Fruit fly (Drosophila melanogaster): ENCODE data around the gene CG11360.
A peak's percentile ranks its signal among the peaks of the same experiment; 100 is the strongest.

Gene CG11360

DNA sequence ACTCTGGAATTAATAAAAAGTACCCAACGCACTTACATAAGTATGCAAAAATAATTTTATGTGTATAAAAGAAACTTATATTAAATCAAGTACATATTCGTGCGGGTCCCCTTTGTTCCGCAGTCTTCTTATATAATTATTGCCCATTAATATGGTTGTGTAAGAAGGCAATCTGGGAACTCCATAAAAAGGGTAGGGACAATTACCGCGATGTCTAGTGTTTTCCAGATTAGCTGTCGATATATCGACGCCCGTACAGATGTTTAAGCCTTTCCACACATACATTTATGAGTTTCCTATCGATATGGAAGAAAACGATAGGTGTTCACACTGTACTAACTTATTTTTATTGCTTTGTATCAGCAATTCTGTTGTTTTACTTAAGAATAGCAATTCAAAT, 25.7 kb downstream of the CG11360 start (continued):
- TF ChIP-seq Bgb (GFP tag; IDR thresholded peaks at IDR 0.05; ENCODE audit: partially characterized antibody) (peak; percentile 98; the same call in 1 of the 2 replicates), peb (GFP tag; IDR thresholded peaks at IDR 0.05) (no peak), esg (GFP tag; conservative IDR thresholded peaks at IDR 0.05) (no peak), crol (GFP tag; IDR thresholded peaks at IDR 0.05) (no peak), CG17829 (tag; optimal IDR thresholded peaks at IDR 0.05) (peak; percentile 56), CG14710 (tag; optimal IDR thresholded peaks at IDR 0.05) (peak; percentile 58), NK7.1 (GFP tag; optimal IDR thresholded peaks at IDR 0.05) (no peak), dimm (GFP tag; IDR thresholded peaks at IDR 0.05) (no peak), mam (GFP tag; optimal IDR thresholded peaks at IDR 0.05) (peak; percentile 59), luna (GFP tag; optimal IDR thresholded peaks at IDR 0.05) (no peak), dmrt99B (tag; optimal IDR thresholded peaks at IDR 0.05) (no peak), CG6689 (GFP tag; IDR thresholded peaks at IDR 0.05) (no peak), Kr (GFP tag; optimal IDR thresholded peaks at IDR 0.05) (no peak), Hsf (GFP tag; optimal IDR thresholded peaks at IDR 0.05) (peak; percentile 42), Dip3 (GFP tag; optimal IDR thresholded peaks at IDR 0.05) (peak; percentile 41), pzg (GFP tag; optimal IDR thresholded peaks at IDR 0.05) (peak; percentile 89), CG11247 (GFP tag; IDR thresholded peaks at IDR 0.05) (no peak), CG4360 (GFP tag; IDR thresholded peaks at IDR 0.05) (no peak), ems (GFP tag; optimal IDR thresholded peaks at IDR 0.05) (peak; percentile 22), nau (GFP tag; optimal IDR thresholded peaks at IDR 0.05) (no peak), sens (GFP tag) (peak; percentile 87), CG10267 (tag; optimal IDR thresholded peaks at IDR 0.05) (peak; percentile 14), ap (GFP tag; IDR thresholded peaks at IDR 0.05) (no peak), gfzf (GFP tag; optimal IDR thresholded peaks at IDR 0.05) (peak; percentile 24), CG42726 (GFP tag; IDR thresholded peaks at IDR 0.05; ENCODE audit: partially characterized antibody) (no peak), CG13287 (GFP tag; IDR thresholded peaks at IDR 0.05; ENCODE audit: partially characterized antibody) (peak; percentile 93; the same call in 1 of the 2 replicates), chinmo (GFP tag; IDR thresholded peaks at IDR 0.05; ENCODE audit: partially characterized antibody) (peak; percentile 94), Jarid2 (GFP tag; optimal IDR thresholded peaks at IDR 0.05) (no peak), CG4820 (GFP tag; optimal IDR thresholded peaks at IDR 0.05) (peak; percentile 19), Antp (GFP tag; optimal IDR thresholded peaks at IDR 0.05) (no peak), Oli (tag; optimal IDR thresholded peaks at IDR 0.05) (no peak), Lhr (GFP tag; optimal IDR thresholded peaks at IDR 0.05) (peak; percentile 78), CG15073 (GFP tag; optimal IDR thresholded peaks at IDR 0.05) (no peak), Hey (tag; optimal IDR thresholded peaks at IDR 0.05) (no peak), phol (tag; optimal IDR thresholded peaks at IDR 0.05) (peak; percentile 57), CG11696 (GFP tag; IDR thresholded peaks at IDR 0.05) (no peak; the same call in 1 of the 2 replicates), C15 (GFP tag; IDR thresholded peaks at IDR 0.05) (no peak), Camta (GFP tag; optimal IDR thresholded peaks at IDR 0.05) (peak; percentile 24), Dip2 (GFP tag; IDR thresholded peaks at IDR 0.05) (no peak), Hand (GFP tag; optimal IDR thresholded peaks at IDR 0.05) (no peak), ind (GFP tag; optimal IDR thresholded peaks at IDR 0.05) (no peak), CG13624 (GFP tag; optimal IDR thresholded peaks at IDR 0.05) (peak; percentile 23), CG4282 (GFP tag; optimal IDR thresholded peaks at IDR 0.05) (no peak), YL-1 (GFP tag; optimal IDR thresholded peaks at IDR 0.05) (peak; percentile 29), CG10147 (GFP tag; optimal IDR thresholded peaks at IDR 0.05) (peak; percentile 41), bigmax (GFP tag; optimal IDR thresholded peaks at IDR 0.05) (no peak), CG1024 (GFP tag; IDR thresholded peaks at IDR 0.05) (peak; percentile 95), pho (GFP tag; optimal IDR thresholded peaks at IDR 0.05) (peak; percentile 56), CG13775 (GFP tag; optimal IDR thresholded peaks at IDR 0.05) (no peak), da (GFP tag; optimal IDR thresholded peaks at IDR 0.05) (no peak), gsb-n (tag; optimal IDR thresholded peaks at IDR 0.05) (peak; percentile 43)
